Worm (Caenorhabditis elegans) whole organism, early embryonic: Measurements from ENCODE around the gene sqv-8.

ENCODE experiments used
- F13C5.2 ChIP-seq: sonication (generic microtip); optimal IDR thresholded peaks from 2 replicates; lab custom pipeline; 2017; ENCODE audit warnings: mild to moderate bottlenecking, missing genetic modification characterization, inconsistent platforms, missing compliant biosample characterization
- aly-1 ChIP-seq: sonication (generic microtip); optimal IDR thresholded peaks from 2 replicates; lab custom pipeline; 2016; ENCODE audit warnings: missing genetic modification characterization, missing compliant biosample characterization
- ama-1 ChIP-seq: fragments of 150-350 bp; optimal IDR thresholded peaks from 2 replicates; lab custom pipeline; 2014
- ets-7 ChIP-seq: sonication (generic microtip); optimal IDR thresholded peaks from 2 replicates; lab custom pipeline; 2016; ENCODE audit warnings: missing genotype, missing genetic modification characterization, missing compliant biosample characterization
- flt-1 ChIP-seq: fragments of 200-800 bp; sonication (Bioruptor generic); IDR thresholded peaks from 2 replicates; pipeline ENCODE4 v1.3.6; 2022; ENCODE audit warnings: missing genetic modification characterization, missing compliant biosample characterization
- hmbx-1 ChIP-seq: sonication (generic microtip); optimal IDR thresholded peaks from 2 replicates; lab custom pipeline; 2016; ENCODE audit warnings: mild to moderate bottlenecking, missing genetic modification characterization, missing compliant biosample characterization
- hmg-4 ChIP-seq: fragments of 200-800 bp; sonication (Bioruptor generic); optimal IDR thresholded peaks from 2 replicates; lab custom pipeline; 2018; ENCODE audit warnings: mild to moderate bottlenecking, missing genetic modification characterization, missing compliant biosample characterization
- pes-1 ChIP-seq: fragments of 200-800 bp; sonication (Bioruptor generic); IDR thresholded peaks from 2 replicates; pipeline ENCODE4 v1.3.6; 2022; ENCODE audit warnings: missing genetic modification reagents, missing genetic modification characterization, missing compliant biosample characterization
- sea-1 ChIP-seq: fragments of 200-800 bp; sonication (Bioruptor generic); conservative IDR thresholded peaks from 2 replicates; pipeline ENCODE4 v1.3.6; 2022; ENCODE audit warnings: missing genetic modification characterization, missing compliant biosample characterization
- tbx-11 ChIP-seq: fragments of 200-800 bp; sonication (Bioruptor generic); IDR thresholded peaks from 2 replicates; pipeline ENCODE4 v1.3.6; 2022; ENCODE audit warnings: missing genetic modification characterization, missing compliant biosample characterization
- tbx-37 ChIP-seq: fragments of 200-800 bp; sonication (Bioruptor generic); conservative IDR thresholded peaks from 2 replicates; pipeline ENCODE4 v1.3.6; 2022; ENCODE audit warnings: missing genetic modification reagents, missing genetic modification characterization, missing compliant biosample characterization

DNA sequence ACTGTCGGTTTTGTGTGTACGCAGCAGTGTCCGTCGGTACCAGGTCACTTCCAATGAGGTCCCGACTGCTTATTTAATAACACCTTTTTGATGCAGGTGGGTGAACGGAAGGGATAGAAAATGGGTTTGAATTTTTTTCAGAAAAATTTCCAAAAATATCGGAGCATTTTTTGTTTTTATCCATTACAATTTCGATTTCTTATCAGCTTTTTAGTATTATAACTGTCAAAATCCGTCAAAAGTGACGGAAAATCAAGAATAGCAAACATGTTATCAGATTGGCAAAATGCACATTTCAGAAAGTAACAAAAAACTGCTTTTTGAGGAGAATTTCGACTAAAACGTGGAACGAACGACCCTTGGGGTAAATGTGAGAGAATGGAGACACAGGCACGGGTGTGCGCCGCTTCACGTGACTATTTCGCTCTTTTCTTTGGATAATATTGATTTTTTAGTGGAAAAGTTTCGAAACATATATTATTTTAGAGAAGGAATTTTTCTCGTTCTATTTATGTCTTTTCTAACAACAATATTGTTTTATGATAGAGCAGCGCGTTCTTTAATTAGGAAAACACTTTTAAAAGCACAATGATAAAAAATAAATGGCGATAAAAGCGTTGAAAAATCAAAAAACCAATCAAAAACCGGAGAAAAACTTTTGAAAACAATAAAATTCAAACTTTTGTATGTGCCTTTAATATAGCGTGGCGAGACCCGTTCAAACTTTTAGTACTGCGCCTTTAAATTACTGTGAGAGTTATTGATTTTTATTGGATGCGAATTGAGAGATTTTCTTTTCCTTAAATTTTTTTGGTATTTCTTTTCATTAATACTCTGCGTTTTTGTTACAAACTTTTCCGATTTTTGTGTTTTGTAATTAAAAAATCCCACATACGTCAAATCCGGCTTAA, at the start of gene sqv-8:
- TF ChIP-seq pes-1 (no peak), ets-7 (tag; lab: Kevin White, UChicago) (no peak), aly-1 (tag; lab: Kevin White, UChicago) (no peak), tbx-11 (GFP tag; lab: Robert Waterston, UW) (no peak), flt-1 (GFP tag; lab: Robert Waterston, UW) (no peak), ama-1 (lab: Kevin White, UChicago) (no peak), F13C5.2 (tag; lab: Kevin White, UChicago) (no peak), hmbx-1 (no peak), tbx-37 (GFP tag; lab: Robert Waterston, UW) (no peak), sea-1 (GFP tag; lab: Robert Waterston, UW) (no peak), hmg-4 (no peak)
